Fruit fly (Drosophila melanogaster) Kc167 (cell line): ENCODE results near the gene Clk.

Experiments used
- insv ChIP-seq: fragments of >200 bp; optimal IDR thresholded peaks from 3 replicates; lab custom pipeline; 2018; ENCODE audit warnings: missing external identifiers
- psq ChIP-seq: fragments of >200 bp; optimal IDR thresholded peaks from 2 replicates; lab custom pipeline; 2017; ENCODE audit warnings: missing external identifiers

DNA sequence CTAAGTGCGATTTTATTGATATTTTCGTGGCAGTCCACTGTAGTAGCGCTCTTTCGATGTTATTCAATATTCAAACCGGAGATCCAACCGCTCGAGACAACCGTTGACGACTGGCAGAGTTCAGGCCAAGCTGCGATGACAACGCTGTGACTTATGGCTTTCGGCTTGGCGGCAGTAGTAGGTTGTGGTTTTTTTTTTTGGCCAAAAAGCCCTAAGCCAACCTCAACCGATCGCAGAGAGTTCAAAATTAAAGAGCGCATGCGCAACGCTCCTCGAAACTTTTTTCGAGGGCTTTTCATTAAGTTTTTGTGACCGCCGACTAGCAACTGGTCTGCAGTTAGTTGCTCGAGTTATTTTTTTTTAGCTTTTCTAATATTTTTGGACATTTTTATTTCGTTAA lies 32.5 kb downstream of the Clk start, which contains the start of gene Snmp2:
- TF ChIP-seq insv (lab: Kevin White, UChicago) (no peak), psq (lab: Kevin White, UChicago) (no peak)
